Worm (Caenorhabditis elegans): Measurements from ENCODE around the gene F49C12.2.

The F49C12.2 gene

DNA sequence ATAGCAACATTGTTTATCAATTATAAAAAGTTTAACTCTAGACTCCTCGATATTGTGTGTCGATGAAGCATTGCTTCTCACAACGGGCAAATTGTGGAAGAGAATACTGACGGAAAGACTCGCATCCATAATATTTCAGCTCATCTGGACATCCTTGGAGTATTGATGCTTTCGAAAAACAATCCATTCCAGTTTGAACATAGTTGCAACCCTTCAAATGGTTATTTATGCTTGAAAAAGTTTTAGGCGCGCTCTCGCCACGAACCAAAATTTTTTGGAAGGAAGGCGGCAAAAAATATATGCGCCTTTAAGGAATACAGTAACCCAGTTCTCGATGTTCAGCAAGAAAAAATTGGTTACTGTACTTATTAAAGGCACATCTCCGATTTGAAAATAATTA is 23.4 kb upstream of the F49C12.2 start:
- TF ChIP-seq irx-1 (tag; optimal IDR thresholded peaks at IDR 0.05), result no peak
- peak; percentile 7 for TF ChIP-seq nhr-47 (tag; optimal IDR thresholded peaks at IDR 0.05)
- TF ChIP-seq egl-13 (tag; optimal IDR thresholded peaks at IDR 0.05), result no peak
- TF ChIP-seq vab-15 (tag; optimal IDR thresholded peaks at IDR 0.05), result no peak
- no peak for TF ChIP-seq lsy-2 (tag; optimal IDR thresholded peaks at IDR 0.05)
- no peak for TF ChIP-seq elt-3 (tag; optimal IDR thresholded peaks at IDR 0.05)
- TF ChIP-seq mep-1 (tag; optimal IDR thresholded peaks at IDR 0.05), result no peak
- TF ChIP-seq ces-1 (GFP tag; optimal IDR thresholded peaks at IDR 0.05), result no peak
- TF ChIP-seq sup-37 (GFP tag; optimal IDR thresholded peaks at IDR 0.05), result no peak
- TF ChIP-seq pax-3 (tag; optimal IDR thresholded peaks at IDR 0.05), result no peak
- TF ChIP-seq nhr-71 (tag; optimal IDR thresholded peaks at IDR 0.05), result no peak
- no peak for TF ChIP-seq unc-86 (tag; optimal IDR thresholded peaks at IDR 0.05)
- TF ChIP-seq nhr-90 (tag; optimal IDR thresholded peaks at IDR 0.05; ENCODE audit: poor library complexity), result peak; percentile 0
- no peak for TF ChIP-seq nhr-84 (tag; optimal IDR thresholded peaks at IDR 0.05)
- TF ChIP-seq efl-3 (GFP tag; optimal IDR thresholded peaks at IDR 0.05), result no peak
- no peak for TF ChIP-seq ztf-11 (tag; optimal IDR thresholded peaks at IDR 0.05)
- peak in 1 of 2 experiments; percentile 6 for TF ChIP-seq lin-35 (GFP tag; optimal IDR thresholded peaks at IDR 0.05)
- no peak for TF ChIP-seq snpc-4 (tag; optimal IDR thresholded peaks at IDR 0.05)
- TF ChIP-seq C04F5.9 (tag; optimal IDR thresholded peaks at IDR 0.05), result no peak
- peak; percentile 8 for TF ChIP-seq hpl-2 (GFP tag; optimal IDR thresholded peaks at IDR 0.05)
- no peak for TF ChIP-seq jun-1 (tag; optimal IDR thresholded peaks at IDR 0.05)
- no peak for TF ChIP-seq nhr-237 (tag; optimal IDR thresholded peaks at IDR 0.05)
- no peak for TF ChIP-seq efl-1 (optimal IDR thresholded peaks at IDR 0.05)
- peak in 1 of 2 experiments; percentile 68 for TF ChIP-seq efl-1 (GFP tag; optimal IDR thresholded peaks at IDR 0.05 in 1 of 2)
- TF ChIP-seq ceh-90 (tag; optimal IDR thresholded peaks at IDR 0.05), result no peak
- TF ChIP-seq lin-15B (tag; optimal IDR thresholded peaks at IDR 0.05), result no peak
- TF ChIP-seq rnt-1 (tag; optimal IDR thresholded peaks at IDR 0.05), result no peak
- no peak for TF ChIP-seq snu-23 (GFP tag; optimal IDR thresholded peaks at IDR 0.05)
- no peak for TF ChIP-seq aly-2 (tag; optimal IDR thresholded peaks at IDR 0.05)
- TF ChIP-seq hlh-4 (tag; optimal IDR thresholded peaks at IDR 0.05), result no peak

- TF ChIP-seq skn-1 (tag; optimal IDR thresholded peaks at IDR 0.05) (peak; percentile 65), nhr-76 (tag; optimal IDR thresholded peaks at IDR 0.05) (no peak), nhr-77 (tag; optimal IDR thresholded peaks at IDR 0.05) (no peak), snu-23 (GFP tag; optimal IDR thresholded peaks at IDR 0.05) (peak; percentile 68), dpl-1 (GFP tag; optimal IDR thresholded peaks at IDR 0.05) (peak in 2 of 3 experiments; percentile 19 to 52), efl-1 (optimal IDR thresholded peaks at IDR 0.05) (peak; percentile 10 to 42), efl-1 (GFP tag; optimal IDR thresholded peaks at IDR 0.05 in 1 of 2) (peak; percentile 27 to 34), nhr-20 (tag; optimal IDR thresholded peaks at IDR 0.05) (peak; percentile 25), tbx-2 (tag; optimal IDR thresholded peaks at IDR 0.05) (peak; percentile 16), swsn-7 (tag; optimal IDR thresholded peaks at IDR 0.05) (peak; percentile 16), zip-4 (GFP tag; optimal IDR thresholded peaks at IDR 0.05) (peak; percentile 45), nhr-19 (GFP tag; conservative IDR thresholded peaks at IDR 0.05) (0 out of 2 replicates have a peak, but pooled peaks have one; percentile 6), elt-2 (tag; optimal IDR thresholded peaks at IDR 0.05) (no peak), blmp-1 (tag; optimal IDR thresholded peaks at IDR 0.05) (peak; percentile 26), lin-39 (tag; optimal IDR thresholded peaks at IDR 0.05) (no peak), nhr-237 (tag; optimal IDR thresholded peaks at IDR 0.05) (peak; percentile 13), lin-14 (GFP tag; optimal IDR thresholded peaks at IDR 0.05) (peak; percentile 75), nhr-71 (tag; optimal IDR thresholded peaks at IDR 0.05) (peak; percentile 32), fos-1 (tag; optimal IDR thresholded peaks at IDR 0.05) (no peak), ceh-82 (tag; optimal IDR thresholded peaks at IDR 0.05) (peak in 1 of 3 experiments; percentile 14), lsy-2 (tag; optimal IDR thresholded peaks at IDR 0.05) (peak in 1 of 2 experiments; percentile 52), lin-35 (GFP tag; optimal IDR thresholded peaks at IDR 0.05) (peak; percentile 8 to 47), vab-15 (tag; optimal IDR thresholded peaks at IDR 0.05) (no peak), nhr-85 (tag) (peak; percentile 70), nhr-47 (tag; optimal IDR thresholded peaks at IDR 0.05) (peak; percentile 31), xbp-1 (tag; optimal IDR thresholded peaks at IDR 0.05) (peak; percentile 33), aha-1 (tag; optimal IDR thresholded peaks at IDR 0.05) (no peak), nhr-12 (tag; optimal IDR thresholded peaks at IDR 0.05) (no peak)
Observed at ce11 chrIV:9321039-9321851, 22.2 kb upstream of the F49C12.2 start, which contains the start of the genes F49C12.12 and vha-17. TSS of gene F49C12.12 (minus strand) at chrIV:9321089. TSS of gene vha-17 (plus strand) at chrIV:9321801.

Measured in whole organism, L1 larva.